Worm (Caenorhabditis elegans) whole organism, early embryonic: Measurements from ENCODE around the gene smim-14.
"Not testable (repeated sequence)": the region's sequence is repeated elsewhere in the genome, so short reads cannot be mapped to it uniquely, and the experiment has no call there.

Experiments used
- B0310.2 ChIP-seq: sonication (generic microtip); optimal IDR thresholded peaks from 2 replicates; lab custom pipeline; 2016; ENCODE audit warnings: mild to moderate bottlenecking, missing genetic modification characterization, missing compliant biosample characterization
- F13C5.2 ChIP-seq: sonication (generic microtip); optimal IDR thresholded peaks from 2 replicates; lab custom pipeline; 2017; ENCODE audit warnings: mild to moderate bottlenecking, missing genetic modification characterization, inconsistent platforms, missing compliant biosample characterization
- aly-1 ChIP-seq: sonication (generic microtip); optimal IDR thresholded peaks from 2 replicates; lab custom pipeline; 2016; ENCODE audit warnings: missing genetic modification characterization, missing compliant biosample characterization
- ama-1 ChIP-seq: fragments of 150-350 bp; optimal IDR thresholded peaks from 2 replicates; lab custom pipeline; 2014
- ceh-13 ChIP-seq: fragments of 200-800 bp; sonication (Bioruptor generic); optimal IDR thresholded peaks from 2 replicates; lab custom pipeline; 2018; ENCODE audit warnings: mild to moderate bottlenecking, missing genetic modification characterization, missing compliant biosample characterization
- ceh-36 ChIP-seq: sonication (generic microtip); optimal IDR thresholded peaks from 2 replicates; lab custom pipeline; 2016; ENCODE audit warnings: missing genetic modification characterization, inconsistent platforms, missing compliant biosample characterization
- ets-7 ChIP-seq: sonication (generic microtip); optimal IDR thresholded peaks from 2 replicates; lab custom pipeline; 2016; ENCODE audit warnings: missing genotype, missing genetic modification characterization, missing compliant biosample characterization
- flt-1 ChIP-seq: fragments of 200-800 bp; sonication (Bioruptor generic); IDR thresholded peaks from 2 replicates; pipeline ENCODE4 v1.3.6; 2022; ENCODE audit warnings: missing genetic modification characterization, missing compliant biosample characterization
- hmbx-1 ChIP-seq: sonication (generic microtip); optimal IDR thresholded peaks from 2 replicates; lab custom pipeline; 2016; ENCODE audit warnings: mild to moderate bottlenecking, missing genetic modification characterization, missing compliant biosample characterization
- hmg-4 ChIP-seq: fragments of 200-800 bp; sonication (Bioruptor generic); optimal IDR thresholded peaks from 2 replicates; lab custom pipeline; 2018; ENCODE audit warnings: mild to moderate bottlenecking, missing genetic modification characterization, missing compliant biosample characterization
- hnd-1 ChIP-seq: sonication (generic microtip); optimal IDR thresholded peaks from 2 replicates; lab custom pipeline; 2016; ENCODE audit warnings: missing genetic modification characterization, missing compliant biosample characterization
- pes-1 ChIP-seq: fragments of 200-800 bp; sonication (Bioruptor generic); IDR thresholded peaks from 2 replicates; pipeline ENCODE4 v1.3.6; 2022; ENCODE audit warnings: missing genetic modification reagents, missing genetic modification characterization, missing compliant biosample characterization
- scrt-1 ChIP-seq: fragments of 200-800 bp; sonication (Bioruptor generic); IDR thresholded peaks from 2 replicates; pipeline ENCODE4 v1.3.6; 2022; ENCODE audit warnings: missing genetic modification characterization, missing compliant biosample characterization
- sea-1 ChIP-seq: fragments of 200-800 bp; sonication (Bioruptor generic); conservative IDR thresholded peaks from 2 replicates; pipeline ENCODE4 v1.3.6; 2022; ENCODE audit warnings: missing genetic modification characterization, missing compliant biosample characterization
- tbx-11 ChIP-seq: fragments of 200-800 bp; sonication (Bioruptor generic); IDR thresholded peaks from 2 replicates; pipeline ENCODE4 v1.3.6; 2022; ENCODE audit warnings: missing genetic modification characterization, missing compliant biosample characterization
- tbx-37 ChIP-seq: fragments of 200-800 bp; sonication (Bioruptor generic); conservative IDR thresholded peaks from 2 replicates; pipeline ENCODE4 v1.3.6; 2022; ENCODE audit warnings: missing genetic modification reagents, missing genetic modification characterization, missing compliant biosample characterization
- tra-4 ChIP-seq: sonication (generic microtip); optimal IDR thresholded peaks from 2 replicates; lab custom pipeline; 2017; ENCODE audit warnings: missing genetic modification characterization, missing compliant biosample characterization

smim-14 gene

DNA sequence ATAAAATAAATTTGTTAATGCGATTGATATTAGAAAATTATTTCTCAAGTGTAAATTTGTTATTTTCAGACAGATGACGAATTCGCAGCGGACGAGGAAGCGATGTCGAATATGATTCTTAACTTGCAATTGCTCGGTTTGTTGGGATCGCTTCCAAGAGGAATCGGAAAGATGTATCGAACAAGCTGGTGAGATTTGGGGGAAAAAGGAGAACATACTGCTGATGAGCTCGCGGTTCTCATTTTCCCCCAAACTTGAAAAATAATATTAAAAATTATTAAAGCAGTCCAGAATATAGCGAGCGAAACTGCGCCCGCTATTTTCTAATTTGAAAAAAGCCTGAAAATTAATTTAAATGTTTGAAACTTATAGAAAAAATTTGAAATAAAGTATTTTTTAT lies 16.1 kb downstream of the smim-14 start, which contains the start of gene C34C12.2:
TSS of gene C34C12.2 (plus strand) at position 301 of the 400 bp plus-strand sequence.
- TF ChIP-seq aly-1 (tag; lab: Kevin White, UChicago); sea-1 (GFP tag; lab: Robert Waterston, UW); tbx-37 (GFP tag; lab: Robert Waterston, UW): not testable (repeated sequence)

DNA sequence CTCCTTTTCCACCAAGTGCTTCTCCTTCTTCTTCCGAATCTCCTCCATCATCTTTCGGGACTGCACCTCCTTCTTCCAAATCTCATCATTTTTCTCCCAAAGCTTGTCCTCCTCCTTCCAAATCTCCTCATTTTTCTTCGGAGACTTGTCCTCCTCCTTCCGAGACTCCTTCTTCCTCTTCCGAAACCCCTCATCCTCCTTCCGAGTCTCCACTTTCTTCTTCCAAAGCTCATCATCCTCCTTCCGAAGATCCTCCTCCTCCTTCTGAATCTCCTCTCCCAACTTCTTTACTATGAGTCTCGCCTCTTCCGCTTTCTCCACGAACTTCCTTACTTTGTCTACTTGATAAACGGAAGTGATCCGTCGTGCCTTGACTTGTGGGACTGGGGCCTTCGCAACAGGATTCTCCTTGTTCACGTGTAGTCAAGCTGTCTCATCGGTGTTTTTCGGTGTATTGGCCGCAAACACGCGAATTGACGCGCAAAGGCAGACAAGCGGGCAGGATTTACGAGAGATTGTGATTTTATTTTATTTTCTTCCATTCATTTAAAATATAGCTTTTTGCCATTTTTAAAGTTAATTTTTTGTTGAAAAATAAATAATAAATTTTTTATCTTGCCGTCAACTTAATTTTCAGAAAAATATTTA lies 16.9 kb downstream of the smim-14 start, which contains the start of the genes K01A11.3 and C34C12.12:
TSS of gene K01A11.3 (minus strand) at position 51 of the 648 bp plus-strand sequence.
TSS of gene C34C12.12 (plus strand) at position 632 of the 648 bp plus-strand sequence.
- TF ChIP-seq tbx-37 (GFP tag; lab: Robert Waterston, UW) (no peak), hmbx-1 (tag; lab: Kevin White, UChicago) (no peak), B0310.2 (tag; lab: Kevin White, UChicago) (no peak), F13C5.2 (tag; lab: Kevin White, UChicago) (no peak), hnd-1 (tag; lab: Kevin White, UChicago) (no peak), pes-1 (GFP tag; lab: Robert Waterston, UW) (no peak), ceh-36 (tag; lab: Kevin White, UChicago) (no peak), ets-7 (tag; lab: Kevin White, UChicago) (no peak), flt-1 (no peak), scrt-1 (GFP tag; lab: Robert Waterston, UW) (no peak), tra-4 (tag; lab: Kevin White, UChicago) (no peak), tbx-11 (GFP tag; lab: Robert Waterston, UW) (no peak), ceh-13 (no peak)

DNA sequence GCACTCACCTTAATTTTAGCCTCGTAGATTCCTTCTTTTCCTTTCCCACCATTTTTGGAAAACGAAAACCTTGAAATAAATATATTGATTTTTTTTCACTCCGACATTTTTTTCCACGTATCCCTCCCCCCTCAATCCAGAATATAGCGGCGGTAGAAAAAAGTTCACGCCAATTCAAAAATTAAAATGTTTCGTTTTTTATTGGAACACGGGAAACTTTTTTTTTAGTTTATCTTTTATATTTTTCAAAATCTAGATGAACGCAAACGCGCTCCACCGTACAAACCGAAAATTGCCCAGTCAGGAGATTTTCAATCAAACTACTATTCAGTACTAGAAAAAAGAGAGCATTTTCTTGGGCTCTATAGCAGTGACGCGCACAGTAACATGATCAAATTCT lies 25.4 kb downstream of the smim-14 start, which contains the start of gene spe-41:
TSS of gene spe-41 (minus strand) at position 72 of the 400 bp plus-strand sequence.
- TF ChIP-seq tbx-11 (GFP tag; lab: Robert Waterston, UW) (no peak), flt-1 (no peak), hnd-1 (tag; lab: Kevin White, UChicago) (no peak), pes-1 (GFP tag; lab: Robert Waterston, UW) (no peak), tra-4 (tag; lab: Kevin White, UChicago) (no peak), tbx-37 (GFP tag; lab: Robert Waterston, UW) (no peak), ceh-13 (no peak)

DNA sequence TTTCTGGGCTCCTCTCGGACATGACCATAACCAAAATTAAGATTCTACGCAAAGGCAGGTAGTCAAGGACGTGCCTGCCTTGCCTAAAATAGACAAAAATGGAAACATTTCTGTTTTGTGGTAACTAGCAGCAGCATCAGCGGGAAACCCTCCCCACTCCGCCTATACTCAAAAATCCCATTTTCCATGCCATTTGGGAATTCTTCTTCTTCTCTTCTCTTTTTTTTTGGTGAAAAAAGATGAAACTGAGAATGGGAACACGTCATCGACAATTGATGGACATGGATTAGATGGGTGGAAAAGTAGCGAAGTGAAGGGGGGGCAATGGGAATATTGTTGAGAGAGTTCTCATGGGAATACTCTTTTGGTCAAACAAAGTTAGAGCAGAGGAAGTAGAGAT lies 32.4 kb downstream of the smim-14 start:
- no peak for TF ChIP-seq F13C5.2 (tag; lab: Kevin White, UChicago)
- no peak for TF ChIP-seq aly-1 (tag; lab: Kevin White, UChicago)
- TF ChIP-seq B0310.2 (tag; lab: Kevin White, UChicago): no peak
- TF ChIP-seq scrt-1 (GFP tag; lab: Robert Waterston, UW): no peak
- no peak for TF ChIP-seq ets-7 (tag; lab: Kevin White, UChicago)
- TF ChIP-seq flt-1: no peak
- no peak for TF ChIP-seq ceh-36 (tag; lab: Kevin White, UChicago)
- no peak for TF ChIP-seq ceh-13
- TF ChIP-seq tra-4 (tag; lab: Kevin White, UChicago): no peak
- no peak for TF ChIP-seq pes-1 (GFP tag; lab: Robert Waterston, UW)
- TF ChIP-seq hmg-4 (GFP tag; lab: Kevin White, UChicago): no peak
- TF ChIP-seq hmbx-1 (tag; lab: Kevin White, UChicago): no peak
- TF ChIP-seq tbx-37 (GFP tag; lab: Robert Waterston, UW): no peak

DNA sequence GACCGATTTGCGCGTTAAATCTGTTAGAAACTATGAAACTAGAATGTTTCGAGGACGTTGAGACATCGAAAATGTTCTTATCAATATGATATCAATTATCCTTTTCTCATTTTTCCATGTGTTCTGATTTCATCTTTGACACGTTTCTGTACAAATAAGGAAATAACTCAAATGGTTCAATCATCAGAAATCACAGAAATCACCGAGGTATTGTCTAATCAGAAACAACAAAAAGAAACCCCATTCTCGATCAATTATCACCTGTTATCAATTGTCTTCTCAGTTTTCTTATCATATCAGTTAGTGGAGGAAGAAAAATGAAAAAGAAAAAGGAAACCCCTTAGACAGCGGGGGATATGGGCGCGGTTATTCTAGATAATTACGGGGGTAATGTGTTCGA lies 34.4 kb downstream of the smim-14 start:
- TF ChIP-seq hmg-4 (GFP tag; lab: Kevin White, UChicago) (no peak), scrt-1 (GFP tag; lab: Robert Waterston, UW) (no peak), ama-1 (no peak), pes-1 (GFP tag; lab: Robert Waterston, UW) (no peak), sea-1 (GFP tag; lab: Robert Waterston, UW) (no peak), tbx-11 (GFP tag; lab: Robert Waterston, UW) (no peak), ceh-13 (no peak), flt-1 (no peak), tbx-37 (GFP tag; lab: Robert Waterston, UW) (no peak), F13C5.2 (tag; lab: Kevin White, UChicago) (no peak), aly-1 (tag; lab: Kevin White, UChicago) (no peak), ets-7 (tag; lab: Kevin White, UChicago) (no peak), hmbx-1 (tag; lab: Kevin White, UChicago) (no peak), B0310.2 (tag; lab: Kevin White, UChicago) (no peak), hnd-1 (tag; lab: Kevin White, UChicago) (no peak), ceh-36 (tag; lab: Kevin White, UChicago) (no peak), tra-4 (tag; lab: Kevin White, UChicago) (no peak)

DNA sequence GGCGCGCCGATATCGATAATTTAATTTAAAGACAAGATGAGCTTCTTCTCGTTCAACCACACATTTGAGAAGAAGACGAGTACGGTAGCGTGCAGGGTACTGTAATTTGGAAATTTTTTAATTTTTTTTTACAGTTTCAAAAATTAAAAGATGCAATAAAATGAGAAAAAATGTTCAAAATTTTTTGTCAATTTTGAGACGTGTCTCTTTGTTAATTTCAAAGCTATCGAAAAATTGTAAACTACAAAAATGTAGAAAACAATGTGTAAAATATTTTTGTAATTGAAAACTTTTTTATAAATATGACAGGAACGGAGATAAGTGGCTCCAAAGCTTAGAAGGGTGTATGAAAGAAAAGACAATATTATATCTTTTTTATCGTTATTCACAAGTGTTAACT lies 38.2 kb downstream of the smim-14 start, which contains the start of gene K01A11.1:
TSS of gene K01A11.1 (minus strand) at position 101 of the 400 bp plus-strand sequence.
- no peak for TF ChIP-seq tbx-37 (GFP tag; lab: Robert Waterston, UW)
- TF ChIP-seq ceh-36 (tag; lab: Kevin White, UChicago): no peak
- TF ChIP-seq tbx-11 (GFP tag; lab: Robert Waterston, UW): no peak
- no peak for TF ChIP-seq ceh-13
- no peak for TF ChIP-seq hnd-1 (tag; lab: Kevin White, UChicago)
- no peak for TF ChIP-seq sea-1 (GFP tag; lab: Robert Waterston, UW)
- no peak for TF ChIP-seq tra-4 (tag; lab: Kevin White, UChicago)
- no peak for TF ChIP-seq hmg-4 (GFP tag; lab: Kevin White, UChicago)
- no peak for TF ChIP-seq pes-1 (GFP tag; lab: Robert Waterston, UW)
- no peak for TF ChIP-seq ama-1
- TF ChIP-seq ets-7 (tag; lab: Kevin White, UChicago): no peak
- no peak for TF ChIP-seq B0310.2 (tag; lab: Kevin White, UChicago)
- TF ChIP-seq flt-1: no peak
- no peak for TF ChIP-seq scrt-1 (GFP tag; lab: Robert Waterston, UW)
- no peak for TF ChIP-seq hmbx-1 (tag; lab: Kevin White, UChicago)

DNA sequence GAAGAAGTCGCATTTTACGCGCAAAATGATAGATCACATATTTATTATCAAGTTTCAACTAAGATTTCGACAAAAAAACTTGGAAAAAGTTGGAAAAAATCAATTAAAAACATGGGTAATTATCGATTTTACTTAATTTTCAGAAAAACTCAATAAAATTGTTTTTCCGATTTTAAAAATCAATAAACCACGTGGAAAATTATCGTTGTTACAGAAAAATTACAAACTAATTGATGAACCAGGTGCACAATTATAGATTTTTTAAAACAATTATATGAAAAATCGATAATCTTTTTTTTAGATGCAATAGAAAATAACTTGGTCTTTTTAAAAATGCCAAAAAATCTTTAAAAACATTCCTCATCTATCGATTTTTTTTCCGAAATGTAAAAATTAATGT lies 38.9 kb downstream of the smim-14 start:
- TF ChIP-seq ceh-13 (no peak), tbx-37 (GFP tag; lab: Robert Waterston, UW) (no peak), tra-4 (tag; lab: Kevin White, UChicago) (no peak), flt-1 (no peak), ceh-36 (tag; lab: Kevin White, UChicago) (no peak), ets-7 (tag; lab: Kevin White, UChicago) (no peak), F13C5.2 (tag; lab: Kevin White, UChicago) (no peak), pes-1 (GFP tag; lab: Robert Waterston, UW) (no peak), B0310.2 (tag; lab: Kevin White, UChicago) (no peak), scrt-1 (GFP tag; lab: Robert Waterston, UW) (no peak), hmbx-1 (tag; lab: Kevin White, UChicago) (no peak), sea-1 (GFP tag; lab: Robert Waterston, UW) (no peak), aly-1 (tag; lab: Kevin White, UChicago) (no peak), hnd-1 (tag; lab: Kevin White, UChicago) (no peak), hmg-4 (GFP tag; lab: Kevin White, UChicago) (no peak), ama-1 (no peak)
